Fruit fly (Drosophila melanogaster): ENCODE data around the gene alpha-Est3.

alpha-Est3 gene

DNA sequence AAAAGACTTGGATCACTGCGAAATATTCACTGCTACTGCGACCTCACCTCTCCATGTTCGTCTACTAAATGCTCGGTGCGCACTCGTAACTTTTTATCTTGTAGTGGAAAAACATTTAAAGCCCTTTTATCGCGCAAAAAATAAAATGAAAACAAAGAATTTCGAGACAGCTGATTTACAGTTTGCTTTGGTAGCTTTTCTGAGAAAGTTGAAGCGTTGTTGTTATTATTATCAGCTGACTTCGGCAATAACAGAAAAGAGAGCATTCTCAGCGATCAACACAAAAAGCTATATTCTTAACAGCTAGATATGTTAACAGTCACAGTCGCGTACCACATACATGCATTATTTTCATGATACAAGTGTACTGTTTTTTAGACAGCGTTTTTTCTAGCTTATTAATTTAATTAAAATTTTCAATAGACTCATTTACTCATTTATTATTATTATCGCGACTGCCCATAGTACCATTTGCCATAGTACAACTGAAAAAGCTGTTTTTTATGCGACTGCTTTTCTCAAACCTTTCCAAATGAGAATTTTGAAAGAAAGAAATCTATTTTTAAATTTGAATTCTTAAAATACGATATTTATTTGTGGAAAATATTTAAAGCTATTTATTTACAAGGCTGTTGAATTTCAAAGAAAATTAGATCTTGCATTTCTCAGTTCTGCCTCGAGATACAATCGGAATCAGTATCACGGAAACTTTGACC lies at the start of gene alpha-Est3, which contains the start of gene alpha-Est2:
TSS of gene alpha-Est3 (minus strand) at position 487 of the 716 bp plus-strand sequence.
TSS of gene alpha-Est2 (plus strand) at position 666 of the 716 bp plus-strand sequence.
- TF ChIP-seq Pif1A (GFP tag; optimal IDR thresholded peaks at IDR 0.05) (no peak), CG34367 (tag; optimal IDR thresholded peaks at IDR 0.05) (no peak), D1 (tag; optimal IDR thresholded peaks at IDR 0.05) (no peak), CG32121 (GFP tag; IDR thresholded peaks at IDR 0.05) (no peak)

- TF ChIP-seq CG8159 (tag; optimal IDR thresholded peaks at IDR 0.05), result no peak
- TF ChIP-seq CG12605 (GFP tag; IDR thresholded peaks at IDR 0.05), result no peak
- no peak for TF ChIP-seq CG9948 (tag; optimal IDR thresholded peaks at IDR 0.05)
Measured at dm6 chr3R:7591189-7591588, 49.8 kb upstream of the alpha-Est3 start.

DNA sequence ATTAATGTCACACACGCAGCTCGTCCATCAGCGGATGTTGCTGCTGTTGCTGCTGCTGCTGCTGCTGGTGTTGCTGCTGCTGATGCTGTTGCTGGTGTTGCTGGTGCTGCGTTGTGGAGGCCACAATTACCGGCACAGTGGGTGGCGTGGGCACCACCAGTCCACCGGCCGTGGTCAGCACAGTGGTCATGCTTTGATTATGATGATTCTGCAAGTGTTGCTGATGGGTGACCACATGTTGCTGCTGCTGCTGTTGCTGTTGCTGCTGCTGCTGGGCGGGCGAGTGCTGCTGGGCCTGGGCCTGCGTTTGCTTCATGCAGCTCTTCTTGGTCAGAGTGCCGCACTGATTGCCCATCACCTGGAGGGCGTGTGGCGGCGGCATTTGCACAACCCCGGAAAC lies 30.8 kb upstream of the alpha-Est3 start:
- TF ChIP-seq CG14655 (GFP tag; optimal IDR thresholded peaks at IDR 0.05) (no peak), CG4496 (GFP tag; IDR thresholded peaks at IDR 0.05) (no peak), Pif1B (GFP tag; optimal IDR thresholded peaks at IDR 0.05) (no peak), CG8301 (tag; optimal IDR thresholded peaks at IDR 0.05) (no peak), rn (GFP tag; IDR thresholded peaks at IDR 0.05) (no peak)

DNA sequence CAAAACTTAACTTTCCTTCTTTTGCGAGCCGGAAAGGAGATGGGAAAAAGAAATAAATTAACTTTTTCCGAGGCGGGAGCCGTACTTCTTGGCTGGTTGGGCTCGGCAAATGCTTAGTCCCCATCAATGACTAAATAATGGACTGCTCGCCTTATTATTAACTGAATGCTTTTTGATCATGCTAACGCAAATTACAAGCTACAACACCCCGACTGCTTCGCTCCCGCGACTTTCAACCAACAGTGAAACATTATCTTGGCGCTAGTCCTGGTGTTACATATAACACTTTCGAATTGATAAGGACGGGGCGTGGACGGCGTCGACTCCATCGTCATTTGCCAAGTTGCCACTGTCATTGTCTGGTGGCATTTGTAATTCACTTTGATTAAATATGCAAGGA lies 10.3 kb upstream of the alpha-Est3 start, which contains the start of gene CG45545:
TSS of gene CG45545 (plus strand) at position 301 of the 400 bp plus-strand sequence.
- TF ChIP-seq Pif1A (GFP tag; optimal IDR thresholded peaks at IDR 0.05) (no peak), Snoo (tag; optimal IDR thresholded peaks at IDR 0.05) (no peak), CG32121 (GFP tag; IDR thresholded peaks at IDR 0.05) (no peak), CG9948 (tag; optimal IDR thresholded peaks at IDR 0.05) (no peak), CG15710 (tag; optimal IDR thresholded peaks at IDR 0.05) (no peak), Ets98B (GFP tag; IDR thresholded peaks at IDR 0.05) (no peak), CG17806 (tag; optimal IDR thresholded peaks at IDR 0.05) (no peak), EcR (GFP tag; optimal IDR thresholded peaks at IDR 0.05) (no peak), CG4496 (GFP tag; IDR thresholded peaks at IDR 0.05) (no peak), CG8301 (tag; optimal IDR thresholded peaks at IDR 0.05) (no peak), D1 (tag; optimal IDR thresholded peaks at IDR 0.05) (no peak), CG13204 (GFP tag; optimal IDR thresholded peaks at IDR 0.05) (no peak)

- TF ChIP-seq CG15710 (tag; optimal IDR thresholded peaks at IDR 0.05) (no peak), CG8301 (tag; optimal IDR thresholded peaks at IDR 0.05) (no peak), rn (GFP tag; IDR thresholded peaks at IDR 0.05) (no peak), CG17806 (tag; optimal IDR thresholded peaks at IDR 0.05) (no peak), Pif1A (GFP tag; optimal IDR thresholded peaks at IDR 0.05) (no peak), CG8159 (tag; optimal IDR thresholded peaks at IDR 0.05) (no peak), CG4496 (GFP tag; IDR thresholded peaks at IDR 0.05) (no peak; the same call in 2 of the 3 replicates), CG12605 (GFP tag; IDR thresholded peaks at IDR 0.05) (no peak), CG14655 (GFP tag; optimal IDR thresholded peaks at IDR 0.05) (peak; percentile 13), CG10348 (GFP tag; IDR thresholded peaks at IDR 0.05) (no peak), D1 (tag; optimal IDR thresholded peaks at IDR 0.05) (no peak), Pif1B (GFP tag; optimal IDR thresholded peaks at IDR 0.05) (no peak), fd96Ca (GFP tag; IDR thresholded peaks at IDR 0.05) (peak; percentile 43; the same call in 1 of the 3 replicates), Snoo (tag; optimal IDR thresholded peaks at IDR 0.05) (no peak), Ets98B (GFP tag; IDR thresholded peaks at IDR 0.05) (peak; percentile 24; the same call in 1 of the 2 replicates), CG32121 (GFP tag; IDR thresholded peaks at IDR 0.05) (no peak; the same call in 1 of the 2 replicates)
Measured at dm6 chr3R:7548808-7549744, 7.6 kb upstream of the alpha-Est3 start, which contains the start of gene alpha-Est1. Gene alpha-Est1 (minus strand): TSS chr3R:7549124.

DNA sequence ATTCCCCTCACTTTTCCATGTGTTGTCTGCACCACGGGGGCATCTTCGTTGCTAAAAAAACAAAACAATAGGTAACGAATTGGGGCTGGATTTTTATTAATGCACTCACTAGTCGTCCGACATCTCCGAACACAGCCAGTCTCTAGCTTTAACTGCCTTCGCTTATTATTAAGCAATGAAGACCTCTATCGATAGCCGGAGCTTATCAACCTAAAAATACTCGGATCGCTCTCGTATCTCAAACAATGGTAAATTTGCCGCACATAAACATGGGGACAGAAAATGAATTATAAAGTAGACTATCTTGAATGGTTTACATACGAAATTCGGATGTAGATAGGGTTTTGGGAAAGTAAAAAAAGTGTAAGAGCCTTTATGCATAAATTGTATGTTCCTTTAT lies 3.0 kb downstream of the alpha-Est3 start, which contains the start of gene alpha-Est4:
TSS of gene alpha-Est4 (minus strand) at position 181 of the 400 bp plus-strand sequence.
- TF ChIP-seq Pif1A (GFP tag; optimal IDR thresholded peaks at IDR 0.05) (no peak), CG12605 (GFP tag; IDR thresholded peaks at IDR 0.05) (no peak), CG10348 (GFP tag; IDR thresholded peaks at IDR 0.05) (no peak), Snoo (tag; optimal IDR thresholded peaks at IDR 0.05) (no peak), CG17806 (tag; optimal IDR thresholded peaks at IDR 0.05) (no peak), CG8301 (tag; optimal IDR thresholded peaks at IDR 0.05) (no peak), gl (tag; optimal IDR thresholded peaks at IDR 0.05) (no peak), CG13204 (GFP tag; optimal IDR thresholded peaks at IDR 0.05) (no peak), CG9948 (tag; optimal IDR thresholded peaks at IDR 0.05) (no peak), D1 (tag; optimal IDR thresholded peaks at IDR 0.05) (no peak), CG14655 (GFP tag; optimal IDR thresholded peaks at IDR 0.05) (no peak), rn (GFP tag; IDR thresholded peaks at IDR 0.05) (no peak), CG4496 (GFP tag; IDR thresholded peaks at IDR 0.05) (no peak)
